Worm (Caenorhabditis elegans): ENCODE measurements around the gene fbxa-61.

Gene fbxa-61

DNA sequence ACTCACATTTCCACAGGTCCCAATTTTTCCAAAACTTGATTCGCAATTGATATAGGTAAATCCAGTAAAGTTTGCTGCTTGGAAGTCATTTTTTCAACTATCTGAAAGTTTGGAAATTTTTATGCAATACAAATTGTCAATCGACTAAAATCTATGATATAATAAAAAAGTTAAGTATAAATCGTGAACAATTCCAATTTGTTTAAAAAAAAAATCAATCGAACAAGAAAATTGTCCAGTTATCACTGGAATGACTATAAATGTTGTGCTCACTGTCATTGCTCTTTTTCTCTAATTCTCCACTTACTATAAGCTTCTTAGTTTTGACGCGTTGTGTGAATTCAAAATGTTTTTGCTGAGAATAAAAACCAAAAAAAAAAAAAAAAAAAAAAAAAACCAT, 30.3 kb downstream of the fbxa-61 start, which contains the start of gene fbxa-32:
fbxa-32 (minus strand) TSS at position 101 of the 400 bp plus-strand sequence.
- TF ChIP-seq mbf-1 (tag; optimal IDR thresholded peaks at IDR 0.05) = no peak
- no peak for TF ChIP-seq ZK546.5 (tag; optimal IDR thresholded peaks at IDR 0.05)
- no peak for TF ChIP-seq mab-5 (tag; optimal IDR thresholded peaks at IDR 0.05)
- no peak for TF ChIP-seq unc-55 (GFP tag; optimal IDR thresholded peaks at IDR 0.05)
- no peak for TF ChIP-seq crh-2 (tag; optimal IDR thresholded peaks at IDR 0.05)
- TF ChIP-seq nhr-6 (tag; optimal IDR thresholded peaks at IDR 0.05) = no peak
- no peak for TF ChIP-seq nhr-23 (tag; optimal IDR thresholded peaks at IDR 0.05)
- TF ChIP-seq egl-27 (tag; optimal IDR thresholded peaks at IDR 0.05) = no peak
- TF ChIP-seq peb-1 (tag; optimal IDR thresholded peaks at IDR 0.05) = no peak
- TF ChIP-seq skn-1 (tag; optimal IDR thresholded peaks at IDR 0.05) = no peak
- TF ChIP-seq Y55F3AM.14 (GFP tag; optimal IDR thresholded peaks at IDR 0.05) = no peak
- no peak for TF ChIP-seq lsy-2 (tag; optimal IDR thresholded peaks at IDR 0.05)
- no peak for TF ChIP-seq elt-1 (tag; optimal IDR thresholded peaks at IDR 0.05)
- TF ChIP-seq gmeb-1 (tag; optimal IDR thresholded peaks at IDR 0.05) = no peak
- TF ChIP-seq F13H6.1 (tag; optimal IDR thresholded peaks at IDR 0.05) = no peak
- no peak for TF ChIP-seq nhr-237 (tag; optimal IDR thresholded peaks at IDR 0.05)
- TF ChIP-seq sma-3 (GFP tag; optimal IDR thresholded peaks at IDR 0.05) = no peak
- TF ChIP-seq nhr-129 (tag; optimal IDR thresholded peaks at IDR 0.05) = no peak
- TF ChIP-seq ztf-11 (tag; optimal IDR thresholded peaks at IDR 0.05) = no peak

DNA sequence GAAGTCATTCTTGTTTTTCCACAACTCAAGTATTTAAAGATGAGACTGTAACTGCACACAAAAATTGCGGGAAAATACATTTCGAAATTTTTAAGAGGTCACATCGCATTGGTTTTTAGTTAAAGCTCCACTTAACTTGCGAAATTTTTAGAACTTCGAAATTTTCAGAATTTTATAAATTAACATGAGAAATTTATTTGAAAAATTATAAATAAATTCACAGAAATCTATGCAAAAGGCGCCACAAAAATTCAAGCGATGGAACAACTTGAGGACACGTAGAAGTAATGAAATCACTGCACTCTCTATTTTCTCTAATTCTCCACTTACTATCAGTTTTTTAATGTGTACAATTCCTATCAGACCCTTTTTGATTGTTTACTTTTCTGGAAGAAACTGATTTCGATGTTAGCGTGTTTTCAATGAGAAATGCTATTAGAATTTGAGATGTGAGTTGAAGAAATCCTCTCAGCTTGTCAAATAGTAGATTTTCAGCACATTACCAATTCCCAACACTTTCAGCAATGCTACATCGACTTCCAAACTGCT, 32.6 kb downstream of the fbxa-61 start, which contains the start of gene fbxa-31:
fbxa-31 (minus strand) TSS at position 51 of the 549 bp plus-strand sequence.
- TF ChIP-seq unc-62 (GFP tag; optimal IDR thresholded peaks at IDR 0.05) = no peak
- TF ChIP-seq fos-1 (tag; optimal IDR thresholded peaks at IDR 0.05) = peak; percentile 75
- TF ChIP-seq ceh-82 (tag; optimal IDR thresholded peaks at IDR 0.05) = no peak
- TF ChIP-seq crh-2 (tag; optimal IDR thresholded peaks at IDR 0.05) = peak; percentile 5
- TF ChIP-seq ama-1 (optimal IDR thresholded peaks at IDR 0.05) = no peak
- TF ChIP-seq nhr-21 (tag; optimal IDR thresholded peaks at IDR 0.05) = no peak
- no peak for TF ChIP-seq aly-2 (tag; optimal IDR thresholded peaks at IDR 0.05)
- TF ChIP-seq nhr-23 (tag; optimal IDR thresholded peaks at IDR 0.05) = no peak

- TF ChIP-seq unc-62 (GFP tag; optimal IDR thresholded peaks at IDR 0.05) (no peak), elt-3 (tag; optimal IDR thresholded peaks at IDR 0.05) (no peak), fos-1 (tag; optimal IDR thresholded peaks at IDR 0.05) (peak; percentile 23)
Measured at ce11 chrIII:1273655-1274328, 34.9 kb downstream of the fbxa-61 start, which contains the start of gene fbxa-29. Gene fbxa-29 (minus strand): TSS chrIII:1273705.

ce11 chrIII:1275513-1275912, 36.7 kb downstream of the fbxa-61 start, which contains the start of gene fbxa-30:
Gene fbxa-30 (minus strand): TSS chrIII:1275613.
- TF ChIP-seq nhr-77 (tag; optimal IDR thresholded peaks at IDR 0.05) (no peak), nhr-10 (tag; optimal IDR thresholded peaks at IDR 0.05) (no peak), dmd-4 (tag; optimal IDR thresholded peaks at IDR 0.05) (no peak), ceh-82 (tag; optimal IDR thresholded peaks at IDR 0.05) (no peak), nhr-21 (tag; optimal IDR thresholded peaks at IDR 0.05) (no peak), nhr-11 (tag; optimal IDR thresholded peaks at IDR 0.05) (no peak), nhr-25 (tag; optimal IDR thresholded peaks at IDR 0.05) (no peak), unc-55 (GFP tag; optimal IDR thresholded peaks at IDR 0.05) (no peak), Y55F3AM.14 (GFP tag; optimal IDR thresholded peaks at IDR 0.05) (no peak), nhr-6 (tag; optimal IDR thresholded peaks at IDR 0.05) (no peak), gmeb-1 (tag; optimal IDR thresholded peaks at IDR 0.05) (no peak), egl-27 (tag; optimal IDR thresholded peaks at IDR 0.05) (no peak), crh-2 (tag; optimal IDR thresholded peaks at IDR 0.05) (no peak), unc-39 (tag; optimal IDR thresholded peaks at IDR 0.05) (no peak), aly-2 (tag; optimal IDR thresholded peaks at IDR 0.05) (no peak)

ce11 chrIII:1279197-1279596, 40.3 kb downstream of the fbxa-61 start:
- TF ChIP-seq nhr-129 (tag; optimal IDR thresholded peaks at IDR 0.05) = peak; percentile 95
- peak; percentile 82 for TF ChIP-seq skn-1 (tag; optimal IDR thresholded peaks at IDR 0.05)
- TF ChIP-seq lsy-2 (tag; optimal IDR thresholded peaks at IDR 0.05) = peak in 1 of 2 experiments; percentile 18
- TF ChIP-seq nhr-10 (tag; optimal IDR thresholded peaks at IDR 0.05) = no peak
- TF ChIP-seq F13H6.1 (tag; optimal IDR thresholded peaks at IDR 0.05) = peak; percentile 70
- TF ChIP-seq gmeb-1 (tag; optimal IDR thresholded peaks at IDR 0.05) = peak; percentile 54
- TF ChIP-seq sma-3 (GFP tag; optimal IDR thresholded peaks at IDR 0.05) = peak; percentile 50
- peak; percentile 97 for TF ChIP-seq fos-1 (tag; optimal IDR thresholded peaks at IDR 0.05)
- TF ChIP-seq sma-9 (GFP tag; optimal IDR thresholded peaks at IDR 0.05) = peak; percentile 10
- TF ChIP-seq sma-9 (tag; optimal IDR thresholded peaks at IDR 0.05) = no peak
- TF ChIP-seq crh-2 (tag; optimal IDR thresholded peaks at IDR 0.05) = peak; percentile 60
- no peak for TF ChIP-seq unc-62 (GFP tag; optimal IDR thresholded peaks at IDR 0.05)
- no peak for TF ChIP-seq lin-13 (GFP tag; optimal IDR thresholded peaks at IDR 0.05)
